Fruit fly (Drosophila melanogaster) whole organism: ENCODE measurements around the gene wds.

Experiments
- CG8478 ChIP-seq: fragments of >200 bp; optimal IDR thresholded peaks from 2 replicates; lab custom pipeline; 2018; ENCODE audit warnings: inconsistent platforms
- Dll ChIP-seq: fragments of >200 bp; optimal IDR thresholded peaks from 2 replicates; lab custom pipeline; 2017
- EcR ChIP-seq, 2 experiments: fragments of >200 bp; optimal IDR thresholded peaks; 2 replicates each; lab custom pipeline; 2017; ENCODE audit warnings: missing biosample characterization in 2 of 2, missing genetic modification characterization in 2 of 2, missing genetic modification reagents in 2 of 2
- pan ChIP-seq: fragments of >200 bp; optimal IDR thresholded peaks from 2 replicates; lab custom pipeline; 2017
- psq ChIP-seq: fragments of >200 bp; optimal IDR thresholded peaks from 2 replicates; lab custom pipeline; 2017
- usp ChIP-seq: fragments of >200 bp; optimal IDR thresholded peaks from 2 replicates; lab custom pipeline; 2017; ENCODE audit warnings: missing biosample characterization, missing genetic modification characterization, mixed read lengths

Gene wds

dm6 chrX:2581793-2582503, 3.8 kb upstream of the wds start:
- no peak for TF ChIP-seq pan (lab: Kevin White, UChicago)
- no peak for TF ChIP-seq usp
- TF ChIP-seq Dll (lab: Kevin White, UChicago) = no peak
- TF ChIP-seq psq (lab: Kevin White, UChicago) = no peak
- no peak for TF ChIP-seq EcR (GFP tag; optimal IDR thresholded peaks at IDR 0.05; lab: Kevin White, UChicago)

- no peak for TF ChIP-seq usp
- no peak for TF ChIP-seq CG8478 (lab: Kevin White, UChicago)
- TF ChIP-seq Dll (lab: Kevin White, UChicago) = no peak
- TF ChIP-seq EcR (GFP tag; optimal IDR thresholded peaks at IDR 0.05; lab: Kevin White, UChicago) = no peak
Observed at dm6 chrX:2585055-2585715, 595 bp upstream of the wds start, which contains the start of gene CG13760. Gene CG13760, minus strand, starts transcription at chrX:2585699.

dm6 chrX:2588415-2589411, 2.9 kb downstream of the wds start, which contains the start of gene egh:
Gene egh, plus strand, starts transcription at chrX:2588503.
- TF ChIP-seq Dll (lab: Kevin White, UChicago) (peak; percentile 67), psq (lab: Kevin White, UChicago) (no peak)

dm6 chrX:2589446-2590038, 3.8 kb downstream of the wds start:
- TF ChIP-seq EcR (GFP tag; optimal IDR thresholded peaks at IDR 0.05; lab: Kevin White, UChicago) (no peak), Dll (lab: Kevin White, UChicago) (no peak), usp (no peak), CG8478 (lab: Kevin White, UChicago) (no peak), pan (lab: Kevin White, UChicago) (no peak), psq (lab: Kevin White, UChicago) (no peak)

dm6 chrX:2590607-2591006, 4.8 kb downstream of the wds start:
- TF ChIP-seq EcR (GFP tag; optimal IDR thresholded peaks at IDR 0.05; lab: Kevin White, UChicago) (no peak), psq (lab: Kevin White, UChicago) (no peak), usp (no peak), Dll (lab: Kevin White, UChicago) (no peak), CG8478 (lab: Kevin White, UChicago) (no peak), pan (lab: Kevin White, UChicago) (no peak)

dm6 chrX:2591315-2591999, 5.7 kb downstream of the wds start:
- no peak for TF ChIP-seq pan (lab: Kevin White, UChicago)
- TF ChIP-seq psq (lab: Kevin White, UChicago) = no peak
- TF ChIP-seq EcR (GFP tag; optimal IDR thresholded peaks at IDR 0.05; lab: Kevin White, UChicago) = no peak
- no peak for TF ChIP-seq usp
- TF ChIP-seq Dll (lab: Kevin White, UChicago) = no peak

- no peak for TF ChIP-seq CG8478 (lab: Kevin White, UChicago)
- TF ChIP-seq psq (lab: Kevin White, UChicago) = no peak
- TF ChIP-seq pan (lab: Kevin White, UChicago) = no peak
- no peak for TF ChIP-seq EcR (GFP tag; optimal IDR thresholded peaks at IDR 0.05; lab: Kevin White, UChicago)
Observed at dm6 chrX:2592243-2592642, 6.5 kb downstream of the wds start.

- TF ChIP-seq psq (lab: Kevin White, UChicago) (no peak), EcR (GFP tag; optimal IDR thresholded peaks at IDR 0.05; lab: Kevin White, UChicago) (no peak), Dll (lab: Kevin White, UChicago) (no peak), CG8478 (lab: Kevin White, UChicago) (no peak), pan (lab: Kevin White, UChicago) (no peak), usp (no peak)
Observed at dm6 chrX:2593094-2593752, 7.4 kb downstream of the wds start.

- no peak for TF ChIP-seq Dll (lab: Kevin White, UChicago)
- no peak for TF ChIP-seq CG8478 (lab: Kevin White, UChicago)
- TF ChIP-seq psq (lab: Kevin White, UChicago) = no peak
Observed at dm6 chrX:2593753-2594096, 7.9 kb downstream of the wds start.

- TF ChIP-seq EcR (GFP tag; optimal IDR thresholded peaks at IDR 0.05; lab: Kevin White, UChicago) = no peak
- TF ChIP-seq Dll (lab: Kevin White, UChicago) = no peak
- no peak for TF ChIP-seq usp
- no peak for TF ChIP-seq psq (lab: Kevin White, UChicago)
- TF ChIP-seq pan (lab: Kevin White, UChicago) = no peak
- no peak for TF ChIP-seq CG8478 (lab: Kevin White, UChicago)
Observed at dm6 chrX:2603851-2604505, 18.2 kb downstream of the wds start, which contains the start of the genes Klp3A and Zw10. Gene Klp3A, minus strand, starts transcription at chrX:2604052. Gene Zw10, plus strand, starts transcription at chrX:2604197.
